Worm (Caenorhabditis elegans) whole organism, mixed stage, embryonic: Measurements from ENCODE around the gene scc-2.

ENCODE experiments used
- mls-2 ChIP-seq: sonication (generic microtip); optimal IDR thresholded peaks from 2 replicates; lab custom pipeline; 2016; ENCODE audit warnings: mild to moderate bottlenecking, missing genetic modification characterization, moderate library complexity, missing compliant biosample characterization
- unc-39 ChIP-seq: fragments of 150-350 bp; optimal IDR thresholded peaks from 2 replicates; lab custom pipeline; 2014; ENCODE audit warnings: missing biosample characterization, missing genetic modification characterization

DNA sequence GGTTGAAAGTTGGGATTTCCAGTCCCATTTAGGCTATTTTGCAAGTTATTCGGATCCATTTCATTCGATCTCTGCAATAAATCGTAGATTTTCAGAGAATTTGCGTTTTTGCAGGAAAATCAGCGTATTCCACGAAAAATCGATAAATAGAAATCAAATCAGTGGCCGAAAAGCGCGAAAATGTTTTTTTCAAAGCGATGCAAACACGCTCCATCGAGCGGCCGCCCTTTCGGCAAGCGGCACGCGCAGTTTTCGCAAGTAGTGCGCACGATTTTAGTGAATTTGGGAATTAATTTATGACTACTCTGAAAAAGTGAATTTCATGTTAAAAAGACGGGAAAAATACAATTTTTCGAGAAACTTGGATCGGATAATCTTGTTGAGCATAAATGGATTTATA is 8.3 kb downstream of the scc-2 start:
- peak; percentile 62 for TF ChIP-seq unc-39 (tag; lab: Kevin White, UChicago)
- TF ChIP-seq mls-2 (tag; lab: Kevin White, UChicago), result peak; percentile 88
